Worm (Caenorhabditis elegans) whole organism, L2 larva: ENCODE results near the gene tmem-17.

Experiments used
- F13H6.1 ChIP-seq: sonication (generic microtip); optimal IDR thresholded peaks from 2 replicates; lab custom pipeline; 2016; ENCODE audit warnings: missing genetic modification characterization, missing compliant biosample characterization
- blmp-1 ChIP-seq: sonication (generic microtip); optimal IDR thresholded peaks from 2 replicates; lab custom pipeline; 2017; ENCODE audit warnings: missing genetic modification characterization, mild to moderate bottlenecking, missing compliant biosample characterization, antibody characterized with exemption, moderate library complexity; ENCODE audit not compliant: insufficient read depth
- snpc-4 ChIP-seq: fragments of 150-350 bp; optimal IDR thresholded peaks from 2 replicates; lab custom pipeline; 2014; ENCODE audit warnings: missing biosample characterization, missing genetic modification characterization
- unc-62 ChIP-seq: fragments of 150-350 bp; optimal IDR thresholded peaks from 2 replicates; lab custom pipeline; 2014; ENCODE audit warnings: missing biosample characterization, missing genetic modification reagents, missing genetic modification characterization
- ztf-11 ChIP-seq: sonication (generic microtip); optimal IDR thresholded peaks from 2 replicates; lab custom pipeline; 2017; ENCODE audit warnings: missing biosample characterization, missing genetic modification characterization

DNA sequence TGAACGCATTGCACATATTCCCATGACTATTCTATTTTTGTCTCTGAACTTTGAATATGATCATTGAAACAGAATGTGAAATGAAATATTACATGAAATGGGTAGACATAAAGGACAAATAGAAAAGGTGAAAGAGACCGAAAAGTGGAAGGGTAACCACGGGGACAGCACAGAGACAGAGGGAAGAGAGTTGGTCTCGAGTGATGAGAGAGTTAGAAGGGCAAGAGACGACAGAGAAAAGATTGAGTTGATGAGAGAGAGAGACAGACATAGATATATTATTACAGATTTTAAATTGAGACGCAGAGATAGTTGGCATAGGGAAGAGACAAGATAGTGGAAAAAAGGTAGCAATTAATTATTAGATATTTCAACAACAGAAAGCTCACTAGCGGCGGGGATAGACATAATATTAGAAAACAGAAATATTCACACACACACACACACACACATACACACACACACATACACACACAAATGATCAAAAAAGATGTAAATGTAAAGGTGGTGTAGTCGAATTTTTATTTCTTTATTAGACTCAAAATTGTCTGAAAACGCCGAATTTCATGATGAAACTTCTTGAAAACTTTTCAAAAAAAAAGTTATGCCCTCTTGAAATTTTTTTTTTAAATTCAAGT, 46.7 kb downstream of the tmem-17 start:
- TF ChIP-seq snpc-4 (peak; percentile 27), F13H6.1 (tag; lab: Kevin White, UChicago) (peak; percentile 87), unc-62 (no peak), ztf-11 (tag; lab: Kevin White, UChicago) (no peak), blmp-1 (tag; lab: Kevin White, UChicago) (peak; percentile 74)
